Worm (Caenorhabditis elegans): ENCODE measurements around the gene fbxa-2.

Gene fbxa-2

DNA sequence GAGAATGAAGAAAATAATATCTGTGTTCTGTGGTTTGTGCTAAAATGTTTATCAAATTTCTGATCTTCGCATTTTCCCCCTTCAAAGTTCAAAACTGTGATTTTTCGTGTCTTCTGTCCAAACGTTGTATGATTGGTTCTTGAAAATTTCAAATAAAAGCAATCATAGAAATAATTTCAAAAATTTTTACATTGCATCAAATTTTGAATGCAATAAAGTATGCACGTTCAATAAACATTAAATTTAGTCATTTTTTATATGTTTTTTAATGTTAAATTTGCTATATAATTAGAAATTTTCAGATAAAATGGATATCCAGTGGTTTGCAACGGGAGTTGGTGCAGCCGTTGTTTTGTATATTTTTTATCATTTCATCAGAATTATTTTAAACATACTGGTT, 45.4 kb downstream of the fbxa-2 start, which contains the start of gene stdh-2:
stdh-2 (plus strand) TSS at position 301 of the 400 bp plus-strand sequence.
- TF ChIP-seq blmp-1 (tag; optimal IDR thresholded peaks at IDR 0.05) (no peak), unc-120 (tag; optimal IDR thresholded peaks at IDR 0.05; ENCODE audit: poor library complexity, severe bottlenecking) (no peak), lin-32 (GFP tag; optimal IDR thresholded peaks at IDR 0.05) (no peak), pha-4 (tag; optimal IDR thresholded peaks at IDR 0.05) (no peak), ceh-39 (tag; optimal IDR thresholded peaks at IDR 0.05) (no peak), zip-8 (tag; optimal IDR thresholded peaks at IDR 0.05) (no peak), nhr-28 (tag; optimal IDR thresholded peaks at IDR 0.05) (no peak), mls-2 (tag; optimal IDR thresholded peaks at IDR 0.05) (no peak), sptf-1 (tag; optimal IDR thresholded peaks at IDR 0.05) (no peak), M03D4.4 (tag; optimal IDR thresholded peaks at IDR 0.05) (no peak), mab-5 (tag; optimal IDR thresholded peaks at IDR 0.05) (no peak), tbx-8 (GFP tag; optimal IDR thresholded peaks at IDR 0.05) (no peak), nhr-12 (tag; optimal IDR thresholded peaks at IDR 0.05) (no peak)

DNA sequence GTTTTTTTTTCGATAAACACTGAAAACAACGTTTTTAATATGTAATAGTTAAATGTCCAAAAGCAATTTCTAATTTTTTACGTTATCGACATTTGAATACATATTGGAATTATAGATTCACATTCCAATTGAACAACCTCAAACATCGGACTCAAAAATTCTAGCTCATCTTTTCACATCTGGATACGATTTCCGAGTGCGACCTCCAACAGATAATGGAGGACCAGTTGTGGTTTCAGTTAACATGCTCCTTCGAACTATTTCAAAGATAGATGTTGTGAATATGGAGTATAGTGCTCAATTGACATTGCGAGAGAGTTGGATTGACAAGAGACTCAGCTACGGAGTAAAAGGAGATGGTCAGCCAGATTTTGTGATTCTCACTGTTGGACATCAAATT, 49.4 kb downstream of the fbxa-2 start:
- TF ChIP-seq elt-3 (tag; optimal IDR thresholded peaks at IDR 0.05) (no peak), nhr-2 (tag; optimal IDR thresholded peaks at IDR 0.05) (no peak), ceh-39 (tag; optimal IDR thresholded peaks at IDR 0.05) (no peak), ztf-11 (tag; optimal IDR thresholded peaks at IDR 0.05) (no peak), unc-120 (tag; optimal IDR thresholded peaks at IDR 0.05; ENCODE audit: poor library complexity, severe bottlenecking) (no peak), M03D4.4 (tag; optimal IDR thresholded peaks at IDR 0.05) (no peak), ces-1 (GFP tag; optimal IDR thresholded peaks at IDR 0.05) (no peak), flh-1 (GFP tag; optimal IDR thresholded peaks at IDR 0.05) (no peak), sem-2 (GFP tag; optimal IDR thresholded peaks at IDR 0.05) (no peak), unc-39 (tag; optimal IDR thresholded peaks at IDR 0.05) (no peak), mls-2 (tag; optimal IDR thresholded peaks at IDR 0.05) (no peak), lin-13 (tag; optimal IDR thresholded peaks at IDR 0.05) (no peak), lsy-2 (tag; optimal IDR thresholded peaks at IDR 0.05) (no peak), nhr-28 (tag; optimal IDR thresholded peaks at IDR 0.05) (no peak), mab-5 (tag; optimal IDR thresholded peaks at IDR 0.05) (no peak), bed-3 (GFP tag; optimal IDR thresholded peaks at IDR 0.05) (no peak)

DNA sequence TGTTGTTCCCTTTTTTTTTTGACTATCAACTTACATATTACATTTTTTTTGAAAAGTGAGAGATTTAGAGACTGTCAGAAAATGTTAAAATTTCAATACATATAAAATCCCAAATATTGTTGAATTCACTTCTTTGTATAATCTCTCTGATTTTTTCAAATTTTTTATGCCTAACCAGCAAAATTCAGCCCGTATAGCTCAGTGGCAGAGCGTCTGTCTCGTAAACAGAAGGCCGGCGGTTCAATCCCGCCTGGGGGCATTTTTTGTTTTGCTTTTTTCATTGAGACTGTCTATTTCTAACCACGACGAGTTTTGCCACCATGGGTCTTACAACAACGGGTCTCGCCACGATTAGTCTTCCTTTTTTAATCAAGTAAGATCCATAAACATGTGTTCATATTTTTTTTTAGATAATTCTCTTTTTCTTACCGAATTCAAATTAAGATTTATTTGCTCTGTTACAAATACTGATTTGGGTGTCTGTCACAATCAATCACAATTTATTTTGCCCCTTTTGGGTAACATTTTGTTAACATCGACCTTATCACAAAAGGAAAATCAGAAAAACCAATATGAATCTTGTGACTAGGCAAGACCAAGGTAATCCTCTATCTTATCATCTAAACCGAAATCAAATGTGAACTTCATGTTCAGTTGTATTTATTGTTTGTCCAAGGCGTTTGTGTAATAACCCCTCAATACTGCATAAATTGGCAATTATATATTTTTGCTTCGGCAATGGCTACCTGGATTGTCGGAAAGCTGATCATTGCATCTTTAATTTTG, 50.3 kb downstream of the fbxa-2 start, which contains the start of gene glc-1:
glc-1 (plus strand) TSS at position 663 of the 786 bp plus-strand sequence.
- no peak for TF ChIP-seq drap-1 (GFP tag; optimal IDR thresholded peaks at IDR 0.05)
- TF ChIP-seq bed-3 (GFP tag; optimal IDR thresholded peaks at IDR 0.05) = no peak
- TF ChIP-seq nhr-237 (tag; optimal IDR thresholded peaks at IDR 0.05) = no peak
- no peak for TF ChIP-seq zip-8 (tag; optimal IDR thresholded peaks at IDR 0.05)
- no peak for TF ChIP-seq elt-1 (tag; optimal IDR thresholded peaks at IDR 0.05; ENCODE audit: borderline replicate concordance, insufficient read depth)
- TF ChIP-seq ces-1 (GFP tag; optimal IDR thresholded peaks at IDR 0.05) = no peak
- no peak for TF ChIP-seq ztf-11 (tag; optimal IDR thresholded peaks at IDR 0.05)
- TF ChIP-seq lsy-2 (tag; optimal IDR thresholded peaks at IDR 0.05) = no peak
- TF ChIP-seq mab-5 (tag; optimal IDR thresholded peaks at IDR 0.05) = no peak
- TF ChIP-seq tbx-8 (GFP tag; optimal IDR thresholded peaks at IDR 0.05) = no peak
- no peak for TF ChIP-seq nhr-12 (tag; optimal IDR thresholded peaks at IDR 0.05)
- no peak for TF ChIP-seq nhr-76 (tag; optimal IDR thresholded peaks at IDR 0.05)
- no peak for TF ChIP-seq mep-1 (tag; optimal IDR thresholded peaks at IDR 0.05)
- no peak for TF ChIP-seq ham-2 (GFP tag; optimal IDR thresholded peaks at IDR 0.05)
- no peak for TF ChIP-seq ceh-39 (tag; optimal IDR thresholded peaks at IDR 0.05)
- TF ChIP-seq M03D4.4 (tag; optimal IDR thresholded peaks at IDR 0.05) = no peak
- TF ChIP-seq pha-4 (tag; optimal IDR thresholded peaks at IDR 0.05) = no peak
- no peak for TF ChIP-seq mls-2 (tag; optimal IDR thresholded peaks at IDR 0.05)

DNA sequence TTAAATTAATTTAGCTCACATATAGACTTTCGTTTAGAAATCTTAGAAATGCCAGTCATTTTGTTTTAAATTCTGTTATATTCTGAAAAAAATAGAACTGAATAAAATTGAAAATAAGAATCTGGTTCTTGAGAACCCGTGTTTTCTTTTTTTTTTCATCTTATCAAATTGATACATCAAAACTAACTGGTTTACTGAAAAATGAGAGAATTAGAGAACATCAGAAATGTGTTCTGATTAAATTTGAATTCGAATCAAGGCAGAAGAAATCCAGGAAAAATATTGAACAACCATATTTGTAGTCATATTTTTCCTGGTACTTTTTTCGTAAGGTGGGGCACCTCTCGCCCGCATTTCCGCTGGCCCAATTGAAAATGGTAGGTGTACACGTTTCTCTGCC, 50.9 kb downstream of the fbxa-2 start, which contains the start of gene F11A5.15:
F11A5.15 (minus strand) TSS at position 101 of the 400 bp plus-strand sequence.
- TF ChIP-seq nhr-12 (tag; optimal IDR thresholded peaks at IDR 0.05) (no peak), pha-4 (tag; optimal IDR thresholded peaks at IDR 0.05) (no peak), nhr-2 (tag; optimal IDR thresholded peaks at IDR 0.05) (no peak), sem-2 (GFP tag; optimal IDR thresholded peaks at IDR 0.05) (no peak), ceh-43 (GFP tag; optimal IDR thresholded peaks at IDR 0.05) (no peak), ces-1 (GFP tag; optimal IDR thresholded peaks at IDR 0.05) (no peak), hlh-1 (tag; optimal IDR thresholded peaks at IDR 0.05) (no peak), unc-62 (GFP tag; optimal IDR thresholded peaks at IDR 0.05) (no peak), ztf-11 (tag; optimal IDR thresholded peaks at IDR 0.05) (no peak), mep-1 (tag; optimal IDR thresholded peaks at IDR 0.05) (no peak), bed-3 (GFP tag; optimal IDR thresholded peaks at IDR 0.05) (no peak), lsy-2 (tag; optimal IDR thresholded peaks at IDR 0.05) (no peak)

Data from whole organism, mixed stage, embryonic.